Fruit fly (Drosophila melanogaster) whole organism, embryonic: Measurements from ENCODE around the gene CG33941.
A peak's percentile ranks its signal among the peaks of the same experiment; 100 is the strongest.

Source experiments
- Antp ChIP-seq: fragments of 200-800 bp; sonication (Bioruptor generic); optimal IDR thresholded peaks from 3 replicates; lab custom pipeline; 2016; ENCODE audit warnings: missing biosample characterization, missing genetic modification characterization
- CG15601 ChIP-seq: fragments of 200-800 bp; sonication (Bioruptor generic); optimal IDR thresholded peaks from 3 replicates; lab custom pipeline; 2019; ENCODE audit warnings: missing biosample characterization, mild to moderate bottlenecking, missing genetic modification characterization, moderate library complexity
- CG7372 ChIP-seq: fragments of 200-800 bp; sonication (Bioruptor generic); IDR thresholded peaks from 2 replicates; pipeline ENCODE4 v1.3.6; 2022; ENCODE audit warnings: missing biosample characterization, missing genetic modification characterization
- chm ChIP-seq: fragments of 200-800 bp; sonication (Bioruptor generic); IDR thresholded peaks from 2 replicates; pipeline ENCODE4 v1.3.6; 2022; ENCODE audit warnings: missing biosample characterization, missing genetic modification characterization
- her ChIP-seq: fragments of 200-800 bp; sonication (Bioruptor generic); optimal IDR thresholded peaks from 2 replicates; lab custom pipeline; 2016; ENCODE audit warnings: missing biosample characterization, missing genetic modification characterization
- inv ChIP-seq: fragments of 200-800 bp; sonication (Bioruptor generic); IDR thresholded peaks from 2 replicates; pipeline ENCODE4 v1.3.6; 2022; ENCODE audit warnings: missing biosample characterization, missing genetic modification characterization; ENCODE audit not compliant: partially characterized antibody

- TF ChIP-seq Antp (GFP tag; lab: Kevin White, UChicago) = peak; percentile 77
- no peak; the same call in 1 of the 2 replicates for TF ChIP-seq CG7372 (GFP tag; lab: Robert Waterston, UW)
- TF ChIP-seq inv = no peak
- peak; percentile 88 for TF ChIP-seq her
- peak; percentile 97 for TF ChIP-seq chm (GFP tag; lab: Robert Waterston, UW)
- TF ChIP-seq CG15601 (tag; lab: Kevin White, UChicago) = peak; percentile 98
Measured at dm6 chr4:497724-498123, 30.4 kb downstream of the CG33941 start.
